Fruit fly (Drosophila melanogaster): ENCODE measurements around the gene CG2983.

Gene CG2983

dm6 chr2L:2808038-2808699 is 39.3 kb upstream of the CG2983 start (continued):
- TF ChIP-seq slbo (GFP tag; IDR thresholded peaks at IDR 0.05) (no peak), lab (GFP tag; optimal IDR thresholded peaks at IDR 0.05) (peak; percentile 75), sug (tag; optimal IDR thresholded peaks at IDR 0.05) (peak; percentile 90), cad (GFP tag; optimal IDR thresholded peaks at IDR 0.05) (peak; percentile 73), fu2 (GFP tag; optimal IDR thresholded peaks at IDR 0.05) (no peak), Doc2 (GFP tag; IDR thresholded peaks at IDR 0.05) (no peak), zfh2 (GFP tag; optimal IDR thresholded peaks at IDR 0.05) (no peak), fd96Cb (tag; optimal IDR thresholded peaks at IDR 0.05) (no peak), CG8359 (GFP tag; optimal IDR thresholded peaks at IDR 0.05; ENCODE audit: borderline replicate concordance) (no peak), psq (GFP tag; optimal IDR thresholded peaks at IDR 0.05) (no peak), Deaf1 (tag; optimal IDR thresholded peaks at IDR 0.05) (peak; percentile 99), nmo (GFP tag; optimal IDR thresholded peaks at IDR 0.05) (no peak), CG34376 (GFP tag; optimal IDR thresholded peaks at IDR 0.05) (peak; percentile 42), knrl (GFP tag; IDR thresholded peaks at IDR 0.05; ENCODE audit: partially characterized antibody) (0 out of 3 replicates have a peak, but pooled peaks have one; percentile 21), amos (GFP tag; IDR thresholded peaks at IDR 0.05; ENCODE audit: partially characterized antibody) (peak; percentile 13; the same call in 1 of the 2 replicates), Dip3 (GFP tag; optimal IDR thresholded peaks at IDR 0.05) (no peak), nom (GFP tag; optimal IDR thresholded peaks at IDR 0.05) (no peak), Dref (GFP tag; IDR thresholded peaks at IDR 0.05) (no peak), CG13287 (GFP tag; IDR thresholded peaks at IDR 0.05; ENCODE audit: partially characterized antibody) (peak; percentile 37; the same call in 1 of the 2 replicates), CG16863 (GFP tag; optimal IDR thresholded peaks at IDR 0.05) (no peak), CG6254 (GFP tag; optimal IDR thresholded peaks at IDR 0.05) (no peak), Fer2 (tag; optimal IDR thresholded peaks at IDR 0.05) (no peak), ci (GFP tag; IDR thresholded peaks at IDR 0.05) (no peak), al (GFP tag; IDR thresholded peaks at IDR 0.05) (no peak), CG18476 (GFP tag; optimal IDR thresholded peaks at IDR 0.05) (no peak), CG6791 (GFP tag; IDR thresholded peaks at IDR 0.05; ENCODE audit: partially characterized antibody) (0 out of 3 replicates have a peak, but pooled peaks have one; percentile 25)

- no peak for TF ChIP-seq CG2875 (GFP tag; optimal IDR thresholded peaks at IDR 0.05)
- no peak for TF ChIP-seq dm (GFP tag; optimal IDR thresholded peaks at IDR 0.05)
- no peak for TF ChIP-seq Bgb (GFP tag; IDR thresholded peaks at IDR 0.05; ENCODE audit: partially characterized antibody)
- no peak for TF ChIP-seq CG3995 (GFP tag; optimal IDR thresholded peaks at IDR 0.05)
- no peak for TF ChIP-seq CG3065 (GFP tag; optimal IDR thresholded peaks at IDR 0.05)
- TF ChIP-seq CG14710 (tag; optimal IDR thresholded peaks at IDR 0.05): no peak
- no peak for TF ChIP-seq CG17829 (tag; optimal IDR thresholded peaks at IDR 0.05)
- no peak for TF ChIP-seq HLH4C (GFP tag; IDR thresholded peaks at IDR 0.05; ENCODE audit: partially characterized antibody)
- TF ChIP-seq cad (GFP tag; optimal IDR thresholded peaks at IDR 0.05): no peak
- TF ChIP-seq Sin3A (optimal IDR thresholded peaks at IDR 0.05): no peak
Measured at dm6 chr2L:2810831-2811230, 36.6 kb upstream of the CG2983 start.

DNA sequence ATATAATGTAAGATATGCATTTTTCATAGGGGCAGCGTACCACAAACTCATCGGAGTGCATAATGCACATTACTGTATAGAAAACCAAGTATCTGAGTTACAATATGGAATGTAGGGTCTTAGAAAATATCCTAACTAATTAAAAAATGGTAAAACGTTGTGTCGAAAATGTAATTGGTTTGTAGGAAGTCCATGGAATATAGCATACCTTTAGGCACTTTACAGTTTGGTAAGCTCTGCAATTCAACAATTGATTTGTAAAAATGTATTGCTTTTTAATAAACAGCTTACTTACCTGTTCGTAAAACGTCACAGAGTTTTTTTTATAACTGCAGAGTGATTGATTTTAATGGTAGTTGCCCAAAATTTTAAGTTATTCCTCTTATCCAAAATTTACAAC is 35.3 kb upstream of the CG2983 start, which contains the start of gene CG2964:
TSS of gene CG2964 (plus strand) at position 301 of the 400 bp plus-strand sequence.
- TF ChIP-seq mam (GFP tag; optimal IDR thresholded peaks at IDR 0.05): no peak
- TF ChIP-seq twi (tag; optimal IDR thresholded peaks at IDR 0.05): no peak
- TF ChIP-seq Opbp (GFP tag; IDR thresholded peaks at IDR 0.05; ENCODE audit: partially characterized antibody): no peak
- no peak for TF ChIP-seq Sin3A (optimal IDR thresholded peaks at IDR 0.05)
- TF ChIP-seq B-H1 (GFP tag; IDR thresholded peaks at IDR 0.05): no peak
- no peak for TF ChIP-seq hb (GFP tag; IDR thresholded peaks at IDR 0.05; ENCODE audit: partially characterized antibody)
- TF ChIP-seq CG31224 (GFP tag; IDR thresholded peaks at IDR 0.05): no peak
- TF ChIP-seq zfh1 (GFP tag; IDR thresholded peaks at IDR 0.05): no peak
- no peak for TF ChIP-seq CG16863 (GFP tag; optimal IDR thresholded peaks at IDR 0.05)
- TF ChIP-seq pan (optimal IDR thresholded peaks at IDR 0.05): no peak
- no peak for TF ChIP-seq pan (GFP tag; optimal IDR thresholded peaks at IDR 0.05 in 1 of 2, IDR thresholded peaks at IDR 0.05 in 1 of 2)

Measured in whole organism, embryonic.